Worm (Caenorhabditis elegans) whole organism, late embryonic: Measurements from ENCODE around the gene rpl-23.

Experiments used
- ahr-1 ChIP-seq: sonication (generic microtip); optimal IDR thresholded peaks from 2 replicates; lab custom pipeline; 2016; ENCODE audit warnings: missing genetic modification characterization, missing compliant biosample characterization
- ama-1 ChIP-seq: fragments of 150-350 bp; optimal IDR thresholded peaks from 2 replicates; lab custom pipeline; 2014
- ceh-19 ChIP-seq: fragments of 200-800 bp; sonication (Bioruptor generic); optimal IDR thresholded peaks from 2 replicates; lab custom pipeline; 2018; ENCODE audit warnings: mild to moderate bottlenecking, missing genetic modification characterization, missing compliant biosample characterization
- ceh-31 ChIP-seq: sonication (generic microtip); optimal IDR thresholded peaks from 2 replicates; lab custom pipeline; 2016; ENCODE audit warnings: missing genetic modification characterization, missing compliant biosample characterization
- ceh-48 ChIP-seq: sonication (generic microtip); optimal IDR thresholded peaks from 2 replicates; lab custom pipeline; 2016; ENCODE audit warnings: missing genetic modification characterization, inconsistent platforms, missing compliant biosample characterization
- dve-1 ChIP-seq: sonication (generic microtip); optimal IDR thresholded peaks from 2 replicates; lab custom pipeline; 2017; ENCODE audit warnings: antibody characterized with exemption, mild to moderate bottlenecking, missing genetic modification characterization, missing compliant biosample characterization
- ets-4 ChIP-seq: sonication (generic microtip); optimal IDR thresholded peaks from 2 replicates; lab custom pipeline; 2016; ENCODE audit warnings: missing genetic modification characterization, missing compliant biosample characterization
- lin-11 ChIP-seq: fragments of 200-800 bp; sonication (Bioruptor generic); optimal IDR thresholded peaks from 2 replicates; lab custom pipeline; 2018; ENCODE audit warnings: mild to moderate bottlenecking, missing genetic modification characterization, missing compliant biosample characterization
- nhr-11 ChIP-seq: fragments of 150-350 bp; optimal IDR thresholded peaks from 2 replicates; lab custom pipeline; 2014; ENCODE audit warnings: missing biosample characterization, missing genetic modification characterization
- ttx-3 ChIP-seq: sonication (generic microtip); optimal IDR thresholded peaks from 2 replicates; lab custom pipeline; 2016; ENCODE audit warnings: missing genetic modification reagents, missing genetic modification characterization, missing compliant biosample characterization

- TF ChIP-seq ahr-1 (no peak), dve-1 (no peak), ama-1 (lab: Kevin White, UChicago) (no peak), ets-4 (tag; lab: Kevin White, UChicago) (peak; percentile 2), ceh-48 (tag; lab: Kevin White, UChicago) (no peak), lin-11 (tag; lab: Kevin White, UChicago) (no peak), ceh-31 (no peak), nhr-11 (no peak), ttx-3 (no peak), ceh-19 (no peak)
Observed at ce11 chrIII:5697963-5698730, 7.8 kb downstream of the rpl-23 start, which contains the start of the genes lgg-3 and rgs-5.
